Fruit fly (Drosophila melanogaster): Measurements from ENCODE around the gene mRpL11.

The mRpL11 gene

DNA sequence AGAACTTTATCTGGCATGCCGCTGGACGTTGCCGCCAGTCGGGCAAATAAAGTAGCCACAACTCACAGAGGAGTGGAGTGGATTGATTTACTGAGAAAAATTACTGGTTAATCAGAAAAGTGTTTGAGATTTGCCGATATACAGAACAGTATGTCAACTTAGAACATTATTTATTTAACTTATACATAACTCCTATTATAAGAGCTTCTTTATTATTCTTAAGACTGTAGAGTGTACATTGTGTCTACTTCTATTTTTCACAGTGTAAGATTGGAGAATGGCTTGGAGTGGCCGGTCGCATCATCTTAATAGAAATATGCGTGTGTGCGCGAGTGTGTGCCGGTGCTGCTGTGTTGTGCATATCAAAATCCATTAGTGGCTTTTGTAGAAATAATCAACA, 41.0 kb upstream of the mRpL11 start (continued):
- TF ChIP-seq CG8388 (GFP tag; optimal IDR thresholded peaks at IDR 0.05) (peak; percentile 63), YL-1 (GFP tag; optimal IDR thresholded peaks at IDR 0.05) (no peak), CG11504 (tag; optimal IDR thresholded peaks at IDR 0.05) (peak; percentile 57), sim (GFP tag; IDR thresholded peaks at IDR 0.05) (no peak), pzg (GFP tag; optimal IDR thresholded peaks at IDR 0.05) (no peak), onecut (GFP tag; IDR thresholded peaks at IDR 0.05) (no peak), cwo (GFP tag; optimal IDR thresholded peaks at IDR 0.05) (no peak), peb (GFP tag; IDR thresholded peaks at IDR 0.05) (no peak), NFAT (GFP tag; IDR thresholded peaks at IDR 0.05) (no peak), CG10321 (GFP tag; IDR thresholded peaks at IDR 0.05) (no peak), vvl (GFP tag; IDR thresholded peaks at IDR 0.05) (no peak), CG8924 (tag; optimal IDR thresholded peaks at IDR 0.05) (peak; percentile 37), CG17829 (tag; optimal IDR thresholded peaks at IDR 0.05) (peak; percentile 49), gt (GFP tag; IDR thresholded peaks at IDR 0.05) (no peak), CG10274 (GFP tag; optimal IDR thresholded peaks at IDR 0.05) (no peak), CG12236 (GFP tag; optimal IDR thresholded peaks at IDR 0.05) (no peak), CG13775 (GFP tag; optimal IDR thresholded peaks at IDR 0.05) (no peak), CG3163 (GFP tag; optimal IDR thresholded peaks at IDR 0.05) (no peak), dan (GFP tag; IDR thresholded peaks at IDR 0.05) (no peak), CG12155 (GFP tag; optimal IDR thresholded peaks at IDR 0.05) (no peak), usp (GFP tag; optimal IDR thresholded peaks at IDR 0.05) (no peak), tll (GFP tag; optimal IDR thresholded peaks at IDR 0.05) (no peak), psq (GFP tag; optimal IDR thresholded peaks at IDR 0.05) (no peak), CG5245 (GFP tag; optimal IDR thresholded peaks at IDR 0.05) (no peak), CG2712 (tag; optimal IDR thresholded peaks at IDR 0.05) (peak; percentile 68), CG12219 (GFP tag; optimal IDR thresholded peaks at IDR 0.05) (peak; percentile 39), CG4424 (GFP tag; optimal IDR thresholded peaks at IDR 0.05) (peak; percentile 53), CG33557 (GFP tag; optimal IDR thresholded peaks at IDR 0.05) (peak; percentile 9), NC2α (GFP tag; optimal IDR thresholded peaks at IDR 0.05) (no peak), Gug (GFP tag; IDR thresholded peaks at IDR 0.05) (no peak), ash1 (GFP tag; optimal IDR thresholded peaks at IDR 0.05) (no peak), Oli (tag; optimal IDR thresholded peaks at IDR 0.05) (peak; percentile 64), CG10654 (GFP tag; optimal IDR thresholded peaks at IDR 0.05) (no peak), CG10543 (GFP tag; optimal IDR thresholded peaks at IDR 0.05) (no peak), Six4 (GFP tag; optimal IDR thresholded peaks at IDR 0.05) (peak; percentile 16), CG30431 (GFP tag; optimal IDR thresholded peaks at IDR 0.05) (peak; percentile 9), NK7.1 (GFP tag; optimal IDR thresholded peaks at IDR 0.05) (no peak), CG1832 (GFP tag; optimal IDR thresholded peaks at IDR 0.05) (no peak), phol (tag; optimal IDR thresholded peaks at IDR 0.05) (peak; percentile 74), zfh1 (GFP tag; IDR thresholded peaks at IDR 0.05) (peak; percentile 40; the same call in 1 of the 3 replicates), Mrtf (GFP tag; IDR thresholded peaks at IDR 0.05) (no peak), CG17912 (GFP tag; optimal IDR thresholded peaks at IDR 0.05) (no peak), yki (optimal IDR thresholded peaks at IDR 0.05) (no peak), Ada2b (GFP tag; IDR thresholded peaks at IDR 0.05) (peak; percentile 18; the same call in 1 of the 2 replicates), btn (GFP tag; optimal IDR thresholded peaks at IDR 0.05) (no peak), CG42726 (GFP tag; IDR thresholded peaks at IDR 0.05; ENCODE audit: partially characterized antibody) (no peak), gsb (GFP tag; IDR thresholded peaks at IDR 0.05) (no peak), eve (GFP tag; optimal IDR thresholded peaks at IDR 0.05) (peak in 1 of 2 experiments; percentile 64), sug (tag; optimal IDR thresholded peaks at IDR 0.05) (no peak), dmrt11E (tag; optimal IDR thresholded peaks at IDR 0.05) (peak; percentile 81), Hsf (GFP tag; optimal IDR thresholded peaks at IDR 0.05) (peak; percentile 55), ttk (GFP tag; IDR thresholded peaks at IDR 0.05) (no peak), dm (GFP tag; optimal IDR thresholded peaks at IDR 0.05) (no peak)

Data from whole organism, embryonic.